Fruit fly (Drosophila melanogaster): ENCODE results near the gene CG46522.
"Not testable (repeated sequence)": the region's sequence is repeated elsewhere in the genome, so short reads cannot be mapped to it uniquely, and the experiment has no call there.

DNA sequence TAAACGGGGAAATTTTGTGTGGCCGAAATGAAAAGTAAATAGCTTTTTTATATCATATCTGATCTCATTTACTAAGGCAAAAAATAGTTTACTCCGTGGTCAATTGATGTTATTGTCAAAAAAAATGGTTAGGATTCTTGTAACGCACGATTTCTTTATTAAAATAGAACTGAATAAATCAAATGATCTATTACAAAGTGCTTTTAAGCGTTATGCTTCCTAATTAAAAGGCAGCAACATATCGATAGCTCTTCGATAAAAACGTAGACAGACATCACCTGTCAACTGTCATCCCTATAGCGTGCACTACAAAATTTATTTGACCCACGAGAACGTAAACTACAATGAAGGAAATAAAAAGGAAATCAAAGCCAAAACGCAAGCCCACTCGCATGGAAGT, 20.1 kb upstream of the CG46522 start, which contains the start of gene CG46518:
- TF ChIP-seq CG3032 (tag; optimal IDR thresholded peaks at IDR 0.05); svp (GFP tag); CG6854 (GFP tag; optimal IDR thresholded peaks at IDR 0.05); Ets96B (tag; optimal IDR thresholded peaks at IDR 0.05); OdsH (GFP tag; optimal IDR thresholded peaks at IDR 0.05); esn (GFP tag; optimal IDR thresholded peaks at IDR 0.05); CG32006 (GFP tag; optimal IDR thresholded peaks at IDR 0.05); salr (GFP tag; optimal IDR thresholded peaks at IDR 0.05); fd59A (GFP tag; optimal IDR thresholded peaks at IDR 0.05): not testable (repeated sequence)

Data from whole organism, prepupa.